Worm (Caenorhabditis elegans) whole organism, late embryonic: ENCODE measurements around the gene F47B10.9.

Experiments
- T23F11.4 ChIP-seq: fragments of 200-800 bp; sonication (Bioruptor generic); optimal IDR thresholded peaks from 2 replicates; lab custom pipeline; 2018; ENCODE audit warnings: mild to moderate bottlenecking, missing genetic modification characterization, missing compliant biosample characterization
- ama-1 ChIP-seq: fragments of 150-350 bp; optimal IDR thresholded peaks from 2 replicates; lab custom pipeline; 2014
- dve-1 ChIP-seq: sonication (generic microtip); optimal IDR thresholded peaks from 2 replicates; lab custom pipeline; 2017; ENCODE audit warnings: antibody characterized with exemption, mild to moderate bottlenecking, missing genetic modification characterization, missing compliant biosample characterization
- elt-2 ChIP-seq: sonication (generic microtip); optimal IDR thresholded peaks from 2 replicates; lab custom pipeline; 2016; ENCODE audit warnings: missing genetic modification reagents, missing genetic modification characterization, missing compliant biosample characterization
- ets-4 ChIP-seq: sonication (generic microtip); optimal IDR thresholded peaks from 2 replicates; lab custom pipeline; 2016; ENCODE audit warnings: missing genetic modification characterization, missing compliant biosample characterization
- pha-4 ChIP-seq: fragments of 150-350 bp; optimal IDR thresholded peaks from 2 replicates; lab custom pipeline; 2018; ENCODE audit warnings: missing biosample characterization, missing genetic modification reagents, missing genetic modification characterization
- tbx-2 ChIP-seq: sonication (generic microtip); optimal IDR thresholded peaks from 2 replicates; lab custom pipeline; 2016; ENCODE audit warnings: missing genetic modification characterization, missing compliant biosample characterization

- TF ChIP-seq tbx-2 (tag; lab: Kevin White, UChicago) (no peak), pha-4 (no peak), dve-1 (tag; lab: Kevin White, UChicago) (no peak), elt-2 (tag; lab: Kevin White, UChicago) (no peak), ama-1 (lab: Kevin White, UChicago) (no peak), ets-4 (tag; lab: Kevin White, UChicago) (no peak), T23F11.4 (GFP tag; lab: Kevin White, UChicago) (no peak)
Observed at ce11 chrX:10907418-10907817, 6.5 kb downstream of the F47B10.9 start.
